Worm (Caenorhabditis elegans) whole organism, L1 larva: ENCODE measurements around the gene gpa-10.
A peak's percentile ranks its signal among the peaks of the same experiment; 100 is the strongest.

Experiments used
- C16A3.4 ChIP-seq: fragments of 150-350 bp; optimal IDR thresholded peaks from 2 replicates; lab custom pipeline; 2014; ENCODE audit warnings: missing biosample characterization, missing genetic modification characterization
- C34B4.2 ChIP-seq: sonication (generic microtip); optimal IDR thresholded peaks from 2 replicates; lab custom pipeline; 2017; ENCODE audit warnings: mild to moderate bottlenecking, missing genetic modification characterization, missing compliant biosample characterization
- ceh-90 ChIP-seq: sonication (generic microtip); optimal IDR thresholded peaks from 2 replicates; lab custom pipeline; 2016; ENCODE audit warnings: missing genetic modification characterization, missing compliant biosample characterization
- efl-1 ChIP-seq, 4 experiments: fragments of 150-350 bp; optimal IDR thresholded peaks in 3 of 4; peaks in 1 of 4; 1 replicate in 1 of 4; 2 replicates in 3 of 4; lab custom pipeline; 2014; ENCODE audit warnings: missing biosample characterization in 2 of 4, missing genetic modification characterization in 2 of 4, missing genetic modification reagents in 2 of 4
- efl-3 ChIP-seq: fragments of 200-800 bp; sonication (Bioruptor generic); optimal IDR thresholded peaks from 2 replicates; lab custom pipeline; 2018; ENCODE audit warnings: mild to moderate bottlenecking, missing genetic modification characterization, missing compliant biosample characterization
- egl-27 ChIP-seq, 2 experiments: fragments of 150-350 bp in 1 of 2; sonication (generic microtip); optimal IDR thresholded peaks; 3 replicates each; lab custom pipeline; 2017 to 2018; ENCODE audit warnings: missing biosample characterization in 2 of 2, missing genetic modification characterization in 2 of 2, missing genetic modification reagents in 2 of 2
- elt-2 ChIP-seq: sonication (generic microtip); optimal IDR thresholded peaks from 2 replicates; lab custom pipeline; 2016; ENCODE audit warnings: missing genetic modification characterization, mild to moderate bottlenecking, inconsistent platforms, missing compliant biosample characterization, missing genetic modification reagents
- ets-5 ChIP-seq: fragments of 200-800 bp; sonication (Bioruptor generic); IDR thresholded peaks from 2 replicates; pipeline ENCODE4 v1.3.6; 2022; ENCODE audit warnings: missing genetic modification characterization, missing compliant biosample characterization
- fkh-8 ChIP-seq: sonication (generic microtip); optimal IDR thresholded peaks from 2 replicates; lab custom pipeline; 2016; ENCODE audit warnings: mild to moderate bottlenecking, missing genetic modification characterization, missing compliant biosample characterization
- fos-1 ChIP-seq: fragments of 150-350 bp; optimal IDR thresholded peaks from 2 replicates; lab custom pipeline; 2014; ENCODE audit warnings: missing biosample characterization, missing genetic modification characterization
- grh-1 ChIP-seq: fragments of 200-800 bp; sonication (Bioruptor generic); IDR thresholded peaks from 2 replicates; pipeline ENCODE4 v1.3.6; 2022; ENCODE audit warnings: missing genetic modification reagents, missing genetic modification characterization, missing compliant biosample characterization
- hlh-4 ChIP-seq: sonication (generic microtip); optimal IDR thresholded peaks from 2 replicates; lab custom pipeline; 2016; ENCODE audit warnings: mild to moderate bottlenecking, missing genetic modification characterization, missing compliant biosample characterization
- irx-1 ChIP-seq: sonication (generic microtip); optimal IDR thresholded peaks from 2 replicates; lab custom pipeline; 2016; ENCODE audit warnings: missing genetic modification characterization, missing compliant biosample characterization
- isw-1 ChIP-seq: fragments of 200-800 bp; sonication (Bioruptor generic); IDR thresholded peaks from 2 replicates; pipeline ENCODE4 v1.3.6; 2022; ENCODE audit warnings: missing genetic modification characterization, missing compliant biosample characterization
- lin-14 ChIP-seq: fragments of 200-800 bp; sonication (Bioruptor generic); optimal IDR thresholded peaks from 2 replicates; lab custom pipeline; 2018; ENCODE audit warnings: mild to moderate bottlenecking, missing genetic modification characterization, moderate library complexity, missing compliant biosample characterization
- lin-15B ChIP-seq: fragments of 150-350 bp; sonication (generic microtip); optimal IDR thresholded peaks from 3 replicates; lab custom pipeline; 2014; ENCODE audit warnings: missing biosample characterization, missing genetic modification characterization
- lin-35 ChIP-seq, 2 experiments: fragments of 150-350 bp; optimal IDR thresholded peaks; 2 replicates each; lab custom pipeline; 2014; ENCODE audit warnings: missing biosample characterization in 2 of 2, missing genetic modification characterization in 2 of 2, missing genetic modification reagents in 2 of 2
- mdl-1 ChIP-seq, 2 experiments: fragments of 150-350 bp; optimal IDR thresholded peaks; 2 replicates each; lab custom pipeline; 2014 to 2017; ENCODE audit warnings: missing biosample characterization in 2 of 2, missing genetic modification characterization in 2 of 2, inconsistent platforms in 1 of 2
- nhr-11 ChIP-seq: fragments of 150-350 bp; optimal IDR thresholded peaks from 2 replicates; lab custom pipeline; 2014; ENCODE audit warnings: missing biosample characterization, missing genetic modification characterization
- nhr-12 ChIP-seq: sonication (generic microtip); optimal IDR thresholded peaks from 2 replicates; lab custom pipeline; 2017; ENCODE audit warnings: missing biosample characterization, missing genetic modification characterization
- nhr-20 ChIP-seq: sonication (generic microtip); optimal IDR thresholded peaks from 2 replicates; lab custom pipeline; 2016; ENCODE audit warnings: mild to moderate bottlenecking, missing genetic modification characterization, missing compliant biosample characterization
- nhr-77 ChIP-seq: fragments of 150-350 bp; optimal IDR thresholded peaks from 2 replicates; lab custom pipeline; 2014; ENCODE audit warnings: missing biosample characterization, missing genetic modification characterization
- rnt-1 ChIP-seq: sonication (generic microtip); optimal IDR thresholded peaks from 2 replicates; lab custom pipeline; 2016; ENCODE audit warnings: mild to moderate bottlenecking, missing genetic modification characterization, moderate library complexity, missing compliant biosample characterization
- skn-1 ChIP-seq: fragments of 150-350 bp; optimal IDR thresholded peaks from 2 replicates; lab custom pipeline; 2014; ENCODE audit warnings: missing biosample characterization, missing genetic modification characterization
- sox-4 ChIP-seq: sonication (generic microtip); optimal IDR thresholded peaks from 2 replicates; lab custom pipeline; 2016; ENCODE audit warnings: missing genetic modification characterization, missing compliant biosample characterization
- sptf-1 ChIP-seq: fragments of 150-350 bp; optimal IDR thresholded peaks from 2 replicates; lab custom pipeline; 2014; ENCODE audit warnings: missing biosample characterization, missing genetic modification characterization
- swsn-7 ChIP-seq: sonication (generic microtip); optimal IDR thresholded peaks from 2 replicates; lab custom pipeline; 2016; ENCODE audit warnings: missing genetic modification characterization, missing compliant biosample characterization
- tlp-1 ChIP-seq: fragments of 150-350 bp; optimal IDR thresholded peaks from 2 replicates; lab custom pipeline; 2014; ENCODE audit warnings: missing biosample characterization, missing genetic modification characterization
- vab-15 ChIP-seq: sonication (generic microtip); optimal IDR thresholded peaks from 2 replicates; lab custom pipeline; 2017; ENCODE audit warnings: missing genotype, mild to moderate bottlenecking, missing genetic modification characterization, missing compliant biosample characterization
- xbp-1 ChIP-seq: sonication (generic microtip); optimal IDR thresholded peaks from 2 replicates; lab custom pipeline; 2016; ENCODE audit warnings: missing genetic modification characterization, missing compliant biosample characterization
- ztf-11 ChIP-seq, 2 experiments: sonication (generic microtip); optimal IDR thresholded peaks; 2 replicates each; lab custom pipeline; 2016 to 2017; ENCODE audit warnings: missing genetic modification characterization in 2 of 2, missing biosample characterization in 1 of 2, missing compliant biosample characterization in 1 of 2

Gene gpa-10

ce11 chrV:6823432-6823831 is 31.2 kb downstream of the gpa-10 start:
- peak; percentile 6 for TF ChIP-seq nhr-20 (tag; lab: Kevin White, UChicago)
- TF ChIP-seq lin-35 (GFP tag; optimal IDR thresholded peaks at IDR 0.05; lab: Kevin White, UChicago) = peak in 1 of 2 experiments; percentile 10
- no peak for TF ChIP-seq ztf-11 (tag; optimal IDR thresholded peaks at IDR 0.05; lab: Kevin White, UChicago)
- TF ChIP-seq nhr-11 (tag; lab: Kevin White, UChicago) = no peak
- peak; percentile 89 for TF ChIP-seq elt-2 (tag; lab: Kevin White, UChicago)
- no peak for TF ChIP-seq ets-5 (GFP tag; lab: Robert Waterston, UW)
- no peak for TF ChIP-seq rnt-1 (tag; lab: Kevin White, UChicago)

- TF ChIP-seq grh-1 (GFP tag; lab: Robert Waterston, UW) (no peak), nhr-12 (no peak), swsn-7 (no peak)
Measured at ce11 chrV:6821509-6821908, 33.1 kb downstream of the gpa-10 start, which contains the start of gene T15B7.8. TSS of gene T15B7.8 (plus strand) at chrV:6821809.

DNA sequence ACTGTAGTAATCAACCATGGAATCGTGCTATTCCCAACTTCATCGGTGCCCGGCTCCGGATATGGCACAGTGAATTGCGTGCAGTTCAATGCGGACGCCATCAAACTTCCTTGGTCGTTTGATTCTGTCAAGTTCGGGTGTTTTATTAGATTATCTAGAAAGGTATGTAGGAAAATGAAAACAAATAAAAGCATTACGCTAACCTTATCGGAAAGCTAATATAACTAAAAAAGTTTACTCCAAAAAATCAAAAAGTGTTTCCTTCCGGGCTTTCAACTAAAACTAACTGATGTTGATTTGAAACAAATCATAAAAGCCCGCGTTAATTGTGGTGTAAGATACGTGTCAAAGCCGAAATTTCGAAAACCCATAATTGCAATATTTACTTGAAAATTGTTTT is 34.8 kb downstream of the gpa-10 start, which contains the start of gene dmsr-13:
dmsr-13 (minus strand) TSS at position 101 of the 400 bp plus-strand sequence.
- no peak for TF ChIP-seq ceh-90 (tag; lab: Kevin White, UChicago)
- no peak for TF ChIP-seq skn-1 (tag; lab: Kevin White, UChicago)
- no peak for TF ChIP-seq nhr-12
- no peak for TF ChIP-seq mdl-1 (tag; optimal IDR thresholded peaks at IDR 0.05; lab: Kevin White, UChicago)
- TF ChIP-seq C34B4.2 (tag; lab: Kevin White, UChicago) = no peak
- no peak for TF ChIP-seq egl-27 (tag; optimal IDR thresholded peaks at IDR 0.05; lab: Kevin White, UChicago)
- TF ChIP-seq isw-1 (GFP tag; lab: Robert Waterston, UW) = no peak
- TF ChIP-seq vab-15 (tag; lab: Kevin White, UChicago) = no peak
- TF ChIP-seq fos-1 (tag; lab: Kevin White, UChicago) = no peak
- no peak for TF ChIP-seq lin-15B (tag; lab: Kevin White, UChicago)
- no peak for TF ChIP-seq efl-3
- TF ChIP-seq irx-1 = no peak
- no peak for TF ChIP-seq fkh-8 (tag; lab: Kevin White, UChicago)
- no peak for TF ChIP-seq xbp-1
- no peak for TF ChIP-seq nhr-77
- TF ChIP-seq sptf-1 (tag; lab: Kevin White, UChicago) = no peak

DNA sequence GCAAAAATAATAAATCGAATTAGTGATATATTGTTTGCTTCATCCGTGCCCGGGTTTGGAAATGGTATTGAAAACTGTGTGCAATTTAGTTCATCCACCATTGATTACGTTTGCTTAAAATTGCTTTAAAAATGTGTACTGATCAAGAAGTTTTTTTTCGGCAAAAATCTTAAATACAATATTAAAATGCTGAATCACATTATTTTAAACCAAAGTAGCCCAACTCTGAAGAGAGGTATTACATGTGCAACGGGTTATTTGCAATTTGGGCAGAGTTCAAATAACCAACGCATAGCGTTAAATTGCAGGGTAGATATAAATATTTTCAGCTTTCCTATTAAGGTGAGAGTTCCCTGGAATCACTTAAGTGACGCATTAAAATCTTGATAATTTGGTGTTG is 37.4 kb downstream of the gpa-10 start, which contains the start of gene dmsr-14:
dmsr-14 (minus strand) TSS at position 101 of the 400 bp plus-strand sequence.
- TF ChIP-seq hlh-4 (tag; lab: Kevin White, UChicago) (peak; percentile 7), rnt-1 (tag; lab: Kevin White, UChicago) (no peak), fkh-8 (tag; lab: Kevin White, UChicago) (peak; percentile 48)

DNA sequence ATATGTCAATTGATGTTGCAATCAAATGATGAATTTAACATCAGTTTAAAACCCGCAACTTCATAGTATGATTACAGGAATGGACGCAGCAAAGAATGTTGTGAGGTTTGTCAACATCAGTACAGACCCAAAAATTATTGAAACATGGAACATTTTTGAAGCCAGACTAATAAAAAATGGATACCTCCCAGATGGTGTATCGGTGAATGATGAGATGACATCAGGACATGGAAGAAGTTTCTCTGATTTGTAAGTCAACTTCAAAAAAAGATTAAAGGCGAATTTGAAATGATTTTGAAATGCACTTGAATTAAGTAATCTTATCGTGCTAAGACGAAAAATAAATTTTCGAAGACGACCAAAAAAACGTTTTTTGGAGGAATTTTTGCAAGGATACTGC is 40.7 kb downstream of the gpa-10 start:
- TF ChIP-seq hlh-4 (tag; lab: Kevin White, UChicago) (no peak), sox-4 (tag; lab: Kevin White, UChicago) (no peak), nhr-12 (no peak), efl-1 (optimal IDR thresholded peaks at IDR 0.05; lab: Kevin White, UChicago) (no peak), efl-1 (GFP tag; optimal IDR thresholded peaks at IDR 0.05 in 1 of 2; lab: Kevin White, UChicago) (peak in 1 of 2 experiments; percentile 77)

ce11 chrV:6811863-6812262 is 42.7 kb downstream of the gpa-10 start:
- peak; percentile 50 for TF ChIP-seq tlp-1 (tag; lab: Kevin White, UChicago)
- TF ChIP-seq C16A3.4 = no peak
- no peak for TF ChIP-seq lin-14 (GFP tag; lab: Kevin White, UChicago)
- TF ChIP-seq elt-2 (tag; lab: Kevin White, UChicago) = peak; percentile 77
